Worm (Caenorhabditis elegans) whole organism, midembryonic: ENCODE measurements around the gene C54C6.5.

Experiments used
- T22C8.4 ChIP-seq: fragments of 200-800 bp; sonication (Bioruptor generic); IDR thresholded peaks from 2 replicates; pipeline ENCODE4 v1.3.6; 2022; ENCODE audit warnings: missing genetic modification characterization, missing compliant biosample characterization
- cog-1 ChIP-seq: sonication (generic microtip); optimal IDR thresholded peaks from 2 replicates; lab custom pipeline; 2016; ENCODE audit warnings: missing genetic modification characterization, missing compliant biosample characterization
- flt-1 ChIP-seq: fragments of 200-800 bp; sonication (Bioruptor generic); IDR thresholded peaks from 2 replicates; pipeline ENCODE4 v1.3.6; 2022; ENCODE audit warnings: missing genetic modification characterization, missing compliant biosample characterization
- klf-2 ChIP-seq: fragments of 200-800 bp; sonication (Bioruptor generic); conservative IDR thresholded peaks from 2 replicates; pipeline ENCODE4 v1.3.6; 2022; ENCODE audit warnings: missing genetic modification reagents, missing genetic modification characterization, missing compliant biosample characterization
- ref-1 ChIP-seq: fragments of 200-800 bp; sonication (Bioruptor generic); conservative IDR thresholded peaks from 2 replicates; pipeline ENCODE4 v1.3.6; 2022; ENCODE audit warnings: missing genetic modification reagents, missing genetic modification characterization, missing compliant biosample characterization
- tab-1 ChIP-seq: fragments of 200-800 bp; sonication (Bioruptor generic); IDR thresholded peaks from 2 replicates; pipeline ENCODE4 v1.3.6; 2022; ENCODE audit warnings: missing genetic modification characterization, missing compliant biosample characterization
- ztf-23 ChIP-seq: fragments of 200-800 bp; sonication (Bioruptor generic); IDR thresholded peaks from 2 replicates; pipeline ENCODE4 v1.3.6; 2022; ENCODE audit warnings: missing genetic modification reagents, missing genetic modification characterization, missing compliant biosample characterization
- ztf-29 ChIP-seq: fragments of 200-800 bp; sonication (Bioruptor generic); IDR thresholded peaks from 2 replicates; pipeline ENCODE4 v1.3.6; 2022; ENCODE audit warnings: missing genetic modification reagents, missing genetic modification characterization, missing compliant biosample characterization

ce11 chrIII:3546323-3546722 lies 3.3 kb downstream of the C54C6.5 start, which contains the start of gene C54C6.7:
- TF ChIP-seq T22C8.4 (no peak), ztf-23 (GFP tag; lab: Robert Waterston, UW) (no peak), klf-2 (GFP tag; lab: Robert Waterston, UW) (no peak), tab-1 (GFP tag; lab: Robert Waterston, UW) (no peak), cog-1 (tag; lab: Kevin White, UChicago) (no peak), flt-1 (no peak), ref-1 (no peak), ztf-29 (GFP tag; lab: Robert Waterston, UW) (no peak)
